Worm (Caenorhabditis elegans): Measurements from ENCODE around the gene T18D3.5.
A peak's percentile ranks its signal among the peaks of the same experiment; 100 is the strongest.

Gene T18D3.5

ce11 chrX:12458021-12458420 lies 5.6 kb upstream of the T18D3.5 start (continued):
- TF ChIP-seq ceh-20 (GFP tag; IDR thresholded peaks at IDR 0.05), result peak; percentile 64; the same call in 1 of the 2 replicates
- no peak for TF ChIP-seq snpc-4 (tag; optimal IDR thresholded peaks at IDR 0.05)
- peak; percentile 74 for TF ChIP-seq ztf-7 (tag; optimal IDR thresholded peaks at IDR 0.05)
- peak; percentile 47 for TF ChIP-seq unc-130 (GFP tag; optimal IDR thresholded peaks at IDR 0.05)
- TF ChIP-seq fos-1 (tag; optimal IDR thresholded peaks at IDR 0.05), result no peak
- no peak; the same call in 1 of the 2 replicates for TF ChIP-seq snpc-1.2 (GFP tag; IDR thresholded peaks at IDR 0.05)
- peak; percentile 30 for TF ChIP-seq dpl-1 (GFP tag; optimal IDR thresholded peaks at IDR 0.05)
- TF ChIP-seq ZK337.2 (GFP tag; IDR thresholded peaks at IDR 0.05), result peak; percentile 48; the same call in 1 of the 2 replicates
- peak; percentile 69; the same call in 1 of the 2 replicates for TF ChIP-seq lin-1 (GFP tag; IDR thresholded peaks at IDR 0.05)
- no peak for TF ChIP-seq egl-27 (tag; optimal IDR thresholded peaks at IDR 0.05)
- no peak for TF ChIP-seq unc-39 (tag; optimal IDR thresholded peaks at IDR 0.05)
- no peak for TF ChIP-seq skn-1 (tag; optimal IDR thresholded peaks at IDR 0.05)
- peak in 1 of 2 experiments; percentile 3 for TF ChIP-seq mdl-1 (tag; optimal IDR thresholded peaks at IDR 0.05)
- TF ChIP-seq daf-12 (tag; optimal IDR thresholded peaks at IDR 0.05), result no peak
- peak; percentile 67; the same call in 1 of the 2 replicates for TF ChIP-seq tra-1 (GFP tag; IDR thresholded peaks at IDR 0.05)
- peak; percentile 74 for TF ChIP-seq daf-19 (GFP tag; conservative IDR thresholded peaks at IDR 0.05)
- peak; percentile 84 for TF ChIP-seq zip-2 (tag; optimal IDR thresholded peaks at IDR 0.05)
- TF ChIP-seq F26F4.8 (GFP tag; conservative IDR thresholded peaks at IDR 0.05), result peak; percentile 86
- TF ChIP-seq nhr-10 (tag; optimal IDR thresholded peaks at IDR 0.05), result peak; percentile 5
- peak; percentile 75; the same call in 1 of the 2 replicates for TF ChIP-seq zfp-3 (GFP tag; conservative IDR thresholded peaks at IDR 0.05)

- TF ChIP-seq F49E8.2 (tag; optimal IDR thresholded peaks at IDR 0.05; ENCODE audit: borderline replicate concordance) (no peak), aha-1 (tag) (no peak), daf-12 (tag; optimal IDR thresholded peaks at IDR 0.05) (no peak), pha-4 (GFP tag; IDR thresholded peaks at IDR 0.05) (no peak), pha-4 (tag; optimal IDR thresholded peaks at IDR 0.05) (no peak), ctbp-1 (GFP tag; IDR thresholded peaks at IDR 0.05) (no peak), madf-9 (GFP tag; conservative IDR thresholded peaks at IDR 0.05) (no peak), mxl-2 (GFP tag; conservative IDR thresholded peaks at IDR 0.05) (no peak), spr-1 (tag; optimal IDR thresholded peaks at IDR 0.05) (no peak), hif-1 (tag; optimal IDR thresholded peaks at IDR 0.05) (no peak), daf-19 (GFP tag; conservative IDR thresholded peaks at IDR 0.05) (no peak), ceh-32 (tag; optimal IDR thresholded peaks at IDR 0.05; ENCODE audit: poor library complexity) (no peak), snpc-4 (tag; optimal IDR thresholded peaks at IDR 0.05) (no peak), egl-27 (tag; optimal IDR thresholded peaks at IDR 0.05) (no peak), unc-39 (tag; optimal IDR thresholded peaks at IDR 0.05) (no peak), R02D3.7 (tag; optimal IDR thresholded peaks at IDR 0.05) (no peak), cey-2 (tag; optimal IDR thresholded peaks at IDR 0.05; ENCODE audit: borderline replicate concordance, insufficient read depth) (no peak)
Measured at ce11 chrX:12461557-12461956, 2.0 kb upstream of the T18D3.5 start, which contains the start of gene odr-7. odr-7 (minus strand) TSS chrX:12461657.

- TF ChIP-seq mes-2 (tag; optimal IDR thresholded peaks at IDR 0.05; ENCODE audit: poor library complexity, severe bottlenecking) (no peak), R02D3.7 (tag; optimal IDR thresholded peaks at IDR 0.05) (no peak), daf-16 (GFP tag; optimal IDR thresholded peaks at IDR 0.05) (no peak), daf-16 (tag; optimal IDR thresholded peaks at IDR 0.05) (peak; percentile 91), Y48G9A.11 (GFP tag; IDR thresholded peaks at IDR 0.05) (no peak), hif-1 (tag; optimal IDR thresholded peaks at IDR 0.05) (no peak), egl-27 (tag; optimal IDR thresholded peaks at IDR 0.05) (no peak), spr-1 (tag; optimal IDR thresholded peaks at IDR 0.05) (no peak), php-3 (GFP tag; IDR thresholded peaks at IDR 0.05) (peak; percentile 68), ces-1 (GFP tag; optimal IDR thresholded peaks at IDR 0.05) (no peak), hlh-11 (tag; optimal IDR thresholded peaks at IDR 0.05) (peak; percentile 66), fos-1 (tag; optimal IDR thresholded peaks at IDR 0.05) (no peak), lim-7 (GFP tag; IDR thresholded peaks at IDR 0.05) (no peak), ztf-7 (tag; optimal IDR thresholded peaks at IDR 0.05) (no peak), snpc-4 (tag; optimal IDR thresholded peaks at IDR 0.05) (no peak), ceh-28 (tag; optimal IDR thresholded peaks at IDR 0.05) (no peak), F26F4.8 (GFP tag; conservative IDR thresholded peaks at IDR 0.05) (no peak), egl-43 (GFP tag; IDR thresholded peaks at IDR 0.05) (no peak), lin-13 (GFP tag; optimal IDR thresholded peaks at IDR 0.05) (no peak), mxl-2 (GFP tag; conservative IDR thresholded peaks at IDR 0.05) (no peak), nhr-77 (tag; optimal IDR thresholded peaks at IDR 0.05) (peak; percentile 51), pqm-1 (tag; optimal IDR thresholded peaks at IDR 0.05) (peak; percentile 74), D1046.2 (GFP tag; IDR thresholded peaks at IDR 0.05) (no peak), tag-97 (GFP tag; IDR thresholded peaks at IDR 0.05) (no peak), nhr-10 (tag; optimal IDR thresholded peaks at IDR 0.05) (no peak)
Measured at ce11 chrX:12466769-12467168, 3.2 kb downstream of the T18D3.5 start, which contains the start of gene cdf-2. cdf-2 (minus strand) TSS chrX:12466917.
